Worm (Caenorhabditis elegans): ENCODE results near the gene H25K10.1.

DNA sequence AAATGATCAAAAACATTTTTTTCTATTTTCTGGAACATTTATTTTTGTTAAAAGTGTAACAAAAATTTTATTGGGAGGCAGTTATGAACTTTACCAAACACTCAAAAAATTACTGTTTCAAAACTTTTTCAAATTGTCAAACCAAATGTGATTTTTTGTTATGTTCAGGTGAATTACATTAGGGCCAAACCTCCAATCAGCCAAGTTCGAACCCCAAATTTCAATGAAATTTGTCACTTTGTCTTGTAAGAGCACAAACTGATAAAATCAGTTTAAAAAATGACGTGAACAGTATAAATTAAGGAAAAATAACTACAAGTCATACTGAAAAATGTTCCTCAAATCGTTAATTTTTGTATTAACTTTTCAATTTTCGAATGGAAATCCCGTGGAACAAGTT is at the start of gene H25K10.1:
- no peak for TF ChIP-seq cog-1 (tag; optimal IDR thresholded peaks at IDR 0.05)
- no peak for TF ChIP-seq flt-1 (GFP tag; IDR thresholded peaks at IDR 0.05)
- TF ChIP-seq med-1 (GFP tag; optimal IDR thresholded peaks at IDR 0.05; ENCODE audit: insufficient read depth) = no peak
